Worm (Caenorhabditis elegans) whole organism, young adult: ENCODE data around the gene nas-37.

Experiments used
- B0019.2 ChIP-seq: fragments of 200-800 bp; sonication (Bioruptor generic); conservative IDR thresholded peaks from 2 replicates; pipeline ENCODE4 v1.3.6; 2022; ENCODE audit warnings: missing genetic modification reagents, missing genetic modification characterization, missing compliant biosample characterization
- C06A6.2 ChIP-seq: fragments of 200-800 bp; sonication (Bioruptor generic); conservative IDR thresholded peaks from 2 replicates; pipeline ENCODE4 v1.3.6; 2022; ENCODE audit warnings: missing genetic modification characterization, missing compliant biosample characterization
- F22D6.2 ChIP-seq: sonication (generic microtip); optimal IDR thresholded peaks from 2 replicates; lab custom pipeline; 2016; ENCODE audit warnings: mild to moderate bottlenecking, missing genetic modification characterization, missing compliant biosample characterization
- F23B12.7 ChIP-seq: sonication (generic microtip); optimal IDR thresholded peaks from 2 replicates; lab custom pipeline; 2017; ENCODE audit warnings: missing genetic modification characterization, mild to moderate bottlenecking, missing compliant biosample characterization, antibody characterized with exemption, moderate library complexity; ENCODE audit not compliant: insufficient read depth
- F57A8.1 ChIP-seq: fragments of 200-800 bp; sonication (Bioruptor generic); optimal IDR thresholded peaks from 2 replicates; lab custom pipeline; 2018; ENCODE audit warnings: mild to moderate bottlenecking, missing genetic modification characterization, moderate library complexity, missing compliant biosample characterization
- K12H6.12 ChIP-seq: fragments of 200-800 bp; sonication (Bioruptor generic); optimal IDR thresholded peaks from 2 replicates; lab custom pipeline; 2018; ENCODE audit warnings: mild to moderate bottlenecking, missing genetic modification characterization, missing compliant biosample characterization
- Y79H2A.3 ChIP-seq: fragments of 200-800 bp; sonication (Bioruptor generic); conservative IDR thresholded peaks from 2 replicates; pipeline ENCODE4 v1.3.6; 2022; ENCODE audit warnings: missing genetic modification reagents, missing genetic modification characterization, missing compliant biosample characterization
- ZK185.1 ChIP-seq: sonication (generic microtip); optimal IDR thresholded peaks from 2 replicates; lab custom pipeline; 2016; ENCODE audit warnings: mild to moderate bottlenecking, missing genetic modification characterization, missing compliant biosample characterization; ENCODE audit not compliant: poor library complexity, severe bottlenecking
- aptf-3 ChIP-seq: fragments of 200-800 bp; sonication (Bioruptor generic); IDR thresholded peaks from 2 replicates; pipeline ENCODE4 v1.3.6; 2022; ENCODE audit warnings: missing genetic modification characterization, missing compliant biosample characterization
- athp-1 ChIP-seq: sonication (generic microtip); optimal IDR thresholded peaks from 2 replicates; lab custom pipeline; 2017; ENCODE audit warnings: mild to moderate bottlenecking, missing genetic modification characterization, missing compliant biosample characterization
- attf-5 ChIP-seq: fragments of 200-800 bp; sonication (Bioruptor generic); optimal IDR thresholded peaks from 2 replicates; lab custom pipeline; 2018; ENCODE audit warnings: mild to moderate bottlenecking, missing genetic modification characterization, missing compliant biosample characterization
- ccch-3 ChIP-seq: fragments of 200-800 bp; sonication (Bioruptor generic); optimal IDR thresholded peaks from 2 replicates; lab custom pipeline; 2018; ENCODE audit warnings: mild to moderate bottlenecking, missing genetic modification characterization, missing compliant biosample characterization
- cebp-1 ChIP-seq, 2 experiments: fragments of 200-800 bp in 1 of 2; sonication (Bioruptor generic) in 1 of 2; sonication (generic microtip) in 1 of 2; IDR thresholded peaks in 1 of 2; optimal IDR thresholded peaks in 1 of 2; 2 replicates each; pipeline versions ENCODE4 v1.3.6 to Lab custom; 2017 to 2022; ENCODE audit warnings: missing compliant biosample characterization in 2 of 2, missing genetic modification characterization in 2 of 2, mild to moderate bottlenecking in 1 of 2, missing genetic modification reagents in 1 of 2, moderate library complexity in 1 of 2
- ceh-100 ChIP-seq: fragments of 200-800 bp; sonication (Bioruptor generic); IDR thresholded peaks from 2 replicates; pipeline ENCODE4 v1.3.6; 2022; ENCODE audit warnings: missing genetic modification reagents, missing genetic modification characterization, missing compliant biosample characterization
- ceh-27 ChIP-seq: fragments of 200-800 bp; sonication (Bioruptor generic); optimal IDR thresholded peaks from 2 replicates; lab custom pipeline; 2018; ENCODE audit warnings: mild to moderate bottlenecking, missing genetic modification characterization, moderate library complexity, missing compliant biosample characterization
- die-1 ChIP-seq: sonication (generic microtip); optimal IDR thresholded peaks from 2 replicates; lab custom pipeline; 2016; ENCODE audit warnings: missing genotype, mild to moderate bottlenecking, missing genetic modification characterization, missing compliant biosample characterization
- dox-1 ChIP-seq: fragments of 200-800 bp; sonication (Bioruptor generic); IDR thresholded peaks from 2 replicates; pipeline ENCODE4 v1.3.6; 2022; ENCODE audit warnings: missing genetic modification reagents, missing genetic modification characterization, missing compliant biosample characterization
- dpff-1 ChIP-seq: sonication (generic microtip); optimal IDR thresholded peaks from 2 replicates; lab custom pipeline; 2017; ENCODE audit warnings: mild to moderate bottlenecking, missing genetic modification characterization, missing compliant biosample characterization
- dpl-1 ChIP-seq: fragments of 150-350 bp; optimal IDR thresholded peaks from 2 replicates; lab custom pipeline; 2014; ENCODE audit warnings: missing biosample characterization, missing genetic modification reagents, missing genetic modification characterization
- egrh-3 ChIP-seq: fragments of 200-800 bp; sonication (Bioruptor generic); IDR thresholded peaks from 2 replicates; pipeline ENCODE4 v1.3.6; 2022; ENCODE audit warnings: missing genetic modification reagents, missing genetic modification characterization, missing compliant biosample characterization
- ets-4 ChIP-seq: fragments of 200-800 bp; sonication (Bioruptor generic); optimal IDR thresholded peaks from 2 replicates; lab custom pipeline; 2018; ENCODE audit warnings: mild to moderate bottlenecking, missing genetic modification characterization, missing compliant biosample characterization
- hlh-12 ChIP-seq: sonication (generic microtip); optimal IDR thresholded peaks from 2 replicates; lab custom pipeline; 2016; ENCODE audit warnings: missing genetic modification characterization, missing compliant biosample characterization
- hmg-1.2 ChIP-seq: fragments of 200-800 bp; sonication (Bioruptor generic); IDR thresholded peaks from 2 replicates; pipeline ENCODE4 v1.3.6; 2022; ENCODE audit warnings: missing genetic modification reagents, missing genetic modification characterization, missing compliant biosample characterization
- hrde-1 ChIP-seq: sonication (generic microtip); optimal IDR thresholded peaks from 2 replicates; lab custom pipeline; 2016; ENCODE audit warnings: missing genetic modification characterization, mild to moderate bottlenecking, missing compliant biosample characterization, moderate library complexity, missing genotype, missing genetic modification reagents, borderline replicate concordance
- let-526 ChIP-seq: fragments of 200-800 bp; sonication (Bioruptor generic); IDR thresholded peaks from 2 replicates; pipeline ENCODE4 v1.3.6; 2022; ENCODE audit warnings: missing genetic modification reagents, missing genetic modification characterization, missing compliant biosample characterization
- lin-35 ChIP-seq, 3 experiments: fragments of 150-350 bp in 2 of 3; sonication (generic microtip) in 1 of 3; optimal IDR thresholded peaks; 2 replicates each; lab custom pipeline; 2014 to 2018; ENCODE audit warnings: missing biosample characterization in 3 of 3, missing genetic modification characterization in 3 of 3, missing genetic modification reagents in 3 of 3
- lin-54 ChIP-seq: fragments of 200-800 bp; sonication (Bioruptor generic); optimal IDR thresholded peaks from 2 replicates; lab custom pipeline; 2018; ENCODE audit warnings: mild to moderate bottlenecking, missing genetic modification characterization, missing compliant biosample characterization
- lsl-1 ChIP-seq: fragments of 200-800 bp; sonication (Bioruptor generic); optimal IDR thresholded peaks from 2 replicates; lab custom pipeline; 2018; ENCODE audit warnings: mild to moderate bottlenecking, missing genetic modification characterization, moderate library complexity, missing compliant biosample characterization
- madf-10 ChIP-seq: sonication (generic microtip); optimal IDR thresholded peaks from 2 replicates; lab custom pipeline; 2016; ENCODE audit warnings: mild to moderate bottlenecking, missing genetic modification characterization, missing compliant biosample characterization
- mcd-1 ChIP-seq: fragments of 200-800 bp; sonication (Bioruptor generic); IDR thresholded peaks from 2 replicates; pipeline ENCODE4 v1.3.6; 2022; ENCODE audit warnings: missing genetic modification reagents, missing genetic modification characterization, missing compliant biosample characterization
- nfya-2 ChIP-seq: fragments of 200-800 bp; sonication (Bioruptor generic); IDR thresholded peaks from 2 replicates; pipeline ENCODE4 v1.3.6; 2022; ENCODE audit warnings: missing genetic modification reagents, missing genetic modification characterization, missing compliant biosample characterization
- nhr-120 ChIP-seq: fragments of 200-800 bp; sonication (Bioruptor generic); IDR thresholded peaks from 2 replicates; pipeline ENCODE4 v1.3.6; 2022; ENCODE audit warnings: missing genetic modification characterization, missing compliant biosample characterization
- nhr-80 ChIP-seq: sonication (generic microtip); optimal IDR thresholded peaks from 2 replicates; lab custom pipeline; 2016; ENCODE audit warnings: missing genetic modification characterization, missing compliant biosample characterization
- pbrm-1 ChIP-seq: fragments of 200-800 bp; sonication (Bioruptor generic); IDR thresholded peaks from 2 replicates; pipeline ENCODE4 v1.3.6; 2022; ENCODE audit warnings: missing genetic modification reagents, missing genetic modification characterization, missing compliant biosample characterization
- pha-4 ChIP-seq: fragments of 150-350 bp; sonication (generic microtip); optimal IDR thresholded peaks from 2 replicates; lab custom pipeline; 2014; ENCODE audit warnings: missing biosample characterization, missing genetic modification reagents, missing genetic modification characterization
- rcor-1 ChIP-seq: fragments of 200-800 bp; sonication (Bioruptor generic); IDR thresholded peaks from 2 replicates; pipeline ENCODE4 v1.3.6; 2022; ENCODE audit warnings: missing genetic modification reagents, missing genetic modification characterization, missing compliant biosample characterization
- snpc-3.4 ChIP-seq: sonication (generic microtip); optimal IDR thresholded peaks from 2 replicates; lab custom pipeline; 2017; ENCODE audit warnings: missing genetic modification characterization, mild to moderate bottlenecking, missing compliant biosample characterization, antibody characterized with exemption, moderate library complexity, missing genotype, missing genetic modification reagents
- snpc-4 ChIP-seq, 5 experiments: fragments of 150-350 bp in 1 of 5; sonication (generic microtip) in 4 of 5; optimal IDR thresholded peaks; 2 replicates each; lab custom pipeline; 2014 to 2018; ENCODE audit warnings: missing genetic modification characterization in 5 of 5, missing biosample characterization in 3 of 5, antibody characterized with exemption in 2 of 5, mild to moderate bottlenecking in 2 of 5, missing compliant biosample characterization in 2 of 5, missing genotype in 2 of 5, moderate library complexity in 2 of 5, missing genetic modification reagents in 1 of 5
- somi-1 ChIP-seq: fragments of 200-800 bp; sonication (Bioruptor generic); optimal IDR thresholded peaks from 2 replicates; lab custom pipeline; 2018; ENCODE audit warnings: mild to moderate bottlenecking, missing genetic modification characterization, missing compliant biosample characterization
- tbp1 ChIP-seq: fragments of 200-800 bp; sonication (Bioruptor generic); optimal IDR thresholded peaks from 2 replicates; lab custom pipeline; 2018; ENCODE audit warnings: mild to moderate bottlenecking, missing genetic modification characterization, missing compliant biosample characterization
- unc-130 ChIP-seq: sonication (generic microtip); optimal IDR thresholded peaks from 2 replicates; lab custom pipeline; 2016; ENCODE audit warnings: missing genetic modification reagents, missing genetic modification characterization, missing compliant biosample characterization
- zim-3 ChIP-seq: sonication (generic microtip); optimal IDR thresholded peaks from 2 replicates; lab custom pipeline; 2017; ENCODE audit warnings: mild to moderate bottlenecking, missing genetic modification characterization, moderate library complexity, missing compliant biosample characterization

nas-37 gene

ce11 chrX:9934009-9934323 is 14.9 kb downstream of the nas-37 start:
- TF ChIP-seq dpff-1, result no peak
- TF ChIP-seq aptf-3 (GFP tag; lab: Robert Waterston, UW), result no peak
- peak; percentile 31 for TF ChIP-seq nhr-80 (tag; lab: Kevin White, UChicago)
- TF ChIP-seq ceh-100, result no peak
- TF ChIP-seq, all 124 proteins: peak for 1

- TF ChIP-seq F57A8.1 (GFP tag; lab: Kevin White, UChicago) (no peak), Y79H2A.3 (no peak), F23B12.7 (tag; lab: Kevin White, UChicago) (no peak), attf-5 (GFP tag; lab: Kevin White, UChicago) (no peak), lsl-1 (GFP tag; lab: Kevin White, UChicago) (no peak), tbp1 (GFP tag; lab: Kevin White, UChicago) (no peak), ccch-3 (GFP tag; lab: Kevin White, UChicago) (no peak), ZK185.1 (no peak), nfya-2 (GFP tag; lab: Robert Waterston, UW) (no peak), egrh-3 (GFP tag; lab: Robert Waterston, UW) (no peak), dpl-1 (GFP tag; lab: Kevin White, UChicago) (no peak), snpc-3.4 (tag; lab: Kevin White, UChicago) (no peak), hrde-1 (no peak), C06A6.2 (GFP tag; lab: Robert Waterston, UW) (no peak)
Observed at ce11 chrX:9933291-9934008, 15.4 kb downstream of the nas-37 start.

ce11 chrX:9932226-9932773 is 16.6 kb downstream of the nas-37 start, which contains the start of gene tsp-21:
tsp-21 (plus strand) TSS chrX:9932371.
- TF ChIP-seq unc-130 (GFP tag; lab: Kevin White, UChicago) (no peak), pbrm-1 (0 out of 2 replicates have a peak, but pooled peaks have one; percentile 16), hlh-12 (tag; lab: Kevin White, UChicago) (no peak), nhr-80 (tag; lab: Kevin White, UChicago) (peak; percentile 90), die-1 (tag; lab: Kevin White, UChicago) (peak; percentile 11), madf-10 (peak; percentile 50), pha-4 (no peak), nhr-120 (no peak), zim-3 (tag; lab: Kevin White, UChicago) (no peak), ets-4 (peak; percentile 17), F22D6.2 (tag; lab: Kevin White, UChicago) (no peak), ceh-27 (GFP tag; lab: Kevin White, UChicago) (peak; percentile 89), ceh-100 (no peak), athp-1 (tag; lab: Kevin White, UChicago) (no peak), lin-35 (GFP tag; optimal IDR thresholded peaks at IDR 0.05; lab: Kevin White, UChicago) (peak in 1 of 3 experiments; percentile 47), let-526 (GFP tag; lab: Robert Waterston, UW) (0 out of 2 replicates have a peak, but pooled peaks have one; percentile 10), hmg-1.2 (GFP tag; lab: Robert Waterston, UW) (peak; percentile 74; the same call in 1 of the 2 replicates), cebp-1 (GFP tag; IDR thresholded peaks at IDR 0.05; lab: Robert Waterston, UW) (peak; percentile 39; the same call in 1 of the 2 replicates), cebp-1 (tag; optimal IDR thresholded peaks at IDR 0.05; lab: Kevin White, UChicago) (peak; percentile 81), dox-1 (GFP tag; lab: Robert Waterston, UW) (peak; percentile 88; the same call in 1 of the 2 replicates), mcd-1 (GFP tag; lab: Robert Waterston, UW) (peak; percentile 53; the same call in 1 of the 2 replicates), K12H6.12 (tag; lab: Kevin White, UChicago) (peak; percentile 61), rcor-1 (GFP tag; lab: Robert Waterston, UW) (peak; percentile 31; the same call in 1 of the 2 replicates), B0019.2 (GFP tag; lab: Robert Waterston, UW) (no peak), snpc-4 (GFP tag; optimal IDR thresholded peaks at IDR 0.05; lab: Kevin White, UChicago) (no peak), snpc-4 (tag; optimal IDR thresholded peaks at IDR 0.05; lab: Kevin White, UChicago) (peak in 3 of 4 experiments; percentile 8 to 47 (median 40)), somi-1 (GFP tag; lab: Kevin White, UChicago) (peak; percentile 11), lin-54 (peak; percentile 9)
